Worm (Caenorhabditis elegans) whole organism, L2 larva: ENCODE data around the gene eat-20.

ENCODE experiments used
- aly-2 ChIP-seq: fragments of 150-350 bp; optimal IDR thresholded peaks from 2 replicates; lab custom pipeline; 2014; ENCODE audit warnings: missing biosample characterization, missing genetic modification characterization
- fos-1 ChIP-seq: fragments of 150-350 bp; optimal IDR thresholded peaks from 2 replicates; lab custom pipeline; 2014; ENCODE audit warnings: missing biosample characterization, missing genetic modification characterization
- nhr-237 ChIP-seq: fragments of 150-350 bp; optimal IDR thresholded peaks from 2 replicates; lab custom pipeline; 2014; ENCODE audit warnings: missing biosample characterization, missing genetic modification characterization
- sma-3 ChIP-seq: sonication (generic microtip); optimal IDR thresholded peaks from 2 replicates; lab custom pipeline; 2016; ENCODE audit warnings: missing genetic modification reagents, missing genetic modification characterization, missing compliant biosample characterization
- ztf-11 ChIP-seq: sonication (generic microtip); optimal IDR thresholded peaks from 2 replicates; lab custom pipeline; 2017; ENCODE audit warnings: missing biosample characterization, missing genetic modification characterization

DNA sequence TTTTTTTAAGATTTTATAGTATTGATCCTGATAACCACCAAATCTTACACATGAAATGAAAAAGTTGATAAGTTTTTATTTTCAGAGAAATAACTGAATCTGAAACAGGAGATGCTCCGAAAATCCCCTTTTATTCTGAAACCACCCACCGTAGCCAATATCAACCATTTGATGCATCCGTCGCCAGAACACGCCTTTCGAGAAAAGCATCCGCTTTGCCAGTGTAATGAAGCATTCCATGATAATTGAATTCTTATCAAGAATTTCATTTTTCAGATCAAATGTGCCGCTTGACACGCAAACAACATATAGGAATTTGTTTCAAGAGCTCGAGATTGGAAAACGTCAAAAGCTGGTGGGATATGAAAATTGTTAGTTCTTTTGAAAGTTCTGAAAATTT, 5.0 kb upstream of the eat-20 start, which contains the start of gene tbh-1:
- no peak for TF ChIP-seq sma-3 (GFP tag; lab: Kevin White, UChicago)
- TF ChIP-seq ztf-11 (tag; lab: Kevin White, UChicago) = no peak
- no peak for TF ChIP-seq aly-2 (tag; lab: Kevin White, UChicago)
- no peak for TF ChIP-seq nhr-237
- no peak for TF ChIP-seq fos-1 (tag; lab: Kevin White, UChicago)
